Worm (Caenorhabditis elegans) whole organism, L1 larva: Measurements from ENCODE around the gene cyp-35A3.

Experiments used
- C04F5.9 ChIP-seq: sonication (generic microtip); optimal IDR thresholded peaks from 2 replicates; lab custom pipeline; 2016; ENCODE audit warnings: missing genetic modification characterization, missing compliant biosample characterization
- C16A3.4 ChIP-seq: fragments of 150-350 bp; optimal IDR thresholded peaks from 2 replicates; lab custom pipeline; 2014; ENCODE audit warnings: missing biosample characterization, missing genetic modification characterization
- Y116A8C.19 ChIP-seq: sonication (generic microtip); optimal IDR thresholded peaks from 2 replicates; lab custom pipeline; 2016; ENCODE audit warnings: missing compliant biosample characterization, missing genetic modification characterization, borderline replicate concordance
- aha-1 ChIP-seq: fragments of 150-350 bp; optimal IDR thresholded peaks from 2 replicates; lab custom pipeline; 2014; ENCODE audit warnings: missing biosample characterization, missing genetic modification characterization
- blmp-1 ChIP-seq: fragments of 150-350 bp; optimal IDR thresholded peaks from 2 replicates; lab custom pipeline; 2014; ENCODE audit warnings: missing biosample characterization, missing genetic modification characterization
- ceh-8 ChIP-seq: fragments of 200-800 bp; sonication (Bioruptor generic); optimal IDR thresholded peaks from 2 replicates; lab custom pipeline; 2018; ENCODE audit warnings: mild to moderate bottlenecking, missing genetic modification characterization, moderate library complexity, missing compliant biosample characterization
- ces-1 ChIP-seq: fragments of 150-350 bp; optimal IDR thresholded peaks from 2 replicates; lab custom pipeline; 2014; ENCODE audit warnings: missing biosample characterization, missing genetic modification reagents, missing genetic modification characterization
- efl-1 ChIP-seq, 4 experiments: fragments of 150-350 bp; optimal IDR thresholded peaks in 3 of 4; peaks in 1 of 4; 1 replicate in 1 of 4; 2 replicates in 3 of 4; lab custom pipeline; 2014; ENCODE audit warnings: missing biosample characterization in 2 of 4, missing genetic modification characterization in 2 of 4, missing genetic modification reagents in 2 of 4
- egl-27 ChIP-seq, 2 experiments: fragments of 150-350 bp in 1 of 2; sonication (generic microtip); optimal IDR thresholded peaks; 3 replicates each; lab custom pipeline; 2017 to 2018; ENCODE audit warnings: missing biosample characterization in 2 of 2, missing genetic modification characterization in 2 of 2, missing genetic modification reagents in 2 of 2
- elt-2 ChIP-seq: sonication (generic microtip); optimal IDR thresholded peaks from 2 replicates; lab custom pipeline; 2016; ENCODE audit warnings: missing genetic modification characterization, mild to moderate bottlenecking, inconsistent platforms, missing compliant biosample characterization, missing genetic modification reagents
- ets-5 ChIP-seq: fragments of 200-800 bp; sonication (Bioruptor generic); IDR thresholded peaks from 2 replicates; pipeline ENCODE4 v1.3.6; 2022; ENCODE audit warnings: missing genetic modification characterization, missing compliant biosample characterization
- fkh-4 ChIP-seq: sonication (generic microtip); optimal IDR thresholded peaks from 2 replicates; lab custom pipeline; 2016; ENCODE audit warnings: missing compliant biosample characterization, missing genetic modification characterization, borderline replicate concordance
- fkh-8 ChIP-seq: sonication (generic microtip); optimal IDR thresholded peaks from 2 replicates; lab custom pipeline; 2016; ENCODE audit warnings: mild to moderate bottlenecking, missing genetic modification characterization, missing compliant biosample characterization
- hpl-2 ChIP-seq: fragments of 150-350 bp; optimal IDR thresholded peaks from 2 replicates; lab custom pipeline; 2014; ENCODE audit warnings: missing biosample characterization, missing genetic modification reagents, missing genetic modification characterization
- jun-1 ChIP-seq: fragments of 150-350 bp; optimal IDR thresholded peaks from 2 replicates; lab custom pipeline; 2014; ENCODE audit warnings: missing biosample characterization, missing genetic modification reagents, missing genetic modification characterization
- lin-39 ChIP-seq: fragments of 150-350 bp; optimal IDR thresholded peaks from 2 replicates; lab custom pipeline; 2014; ENCODE audit warnings: missing biosample characterization, missing genetic modification reagents, missing genetic modification characterization
- lir-3 ChIP-seq: sonication (generic microtip); optimal IDR thresholded peaks from 2 replicates; lab custom pipeline; 2016; ENCODE audit warnings: mild to moderate bottlenecking, missing genetic modification characterization, moderate library complexity, missing compliant biosample characterization; ENCODE audit not compliant: poor library complexity
- mab-9 ChIP-seq: fragments of 200-800 bp; sonication (Bioruptor generic); IDR thresholded peaks from 2 replicates; pipeline ENCODE4 v1.3.6; 2022; ENCODE audit warnings: missing genetic modification reagents, missing genetic modification characterization, missing compliant biosample characterization
- mdl-1 ChIP-seq, 2 experiments: fragments of 150-350 bp; optimal IDR thresholded peaks; 2 replicates each; lab custom pipeline; 2014 to 2017; ENCODE audit warnings: missing biosample characterization in 2 of 2, missing genetic modification characterization in 2 of 2, inconsistent platforms in 1 of 2
- mep-1 ChIP-seq: fragments of 150-350 bp; optimal IDR thresholded peaks from 2 replicates; lab custom pipeline; 2014; ENCODE audit warnings: missing biosample characterization, missing genetic modification characterization
- nhr-19 ChIP-seq: fragments of 200-800 bp; sonication (Bioruptor generic); conservative IDR thresholded peaks from 2 replicates; pipeline ENCODE4 v1.3.6; 2022; ENCODE audit warnings: missing genetic modification characterization, missing compliant biosample characterization
- nhr-20 ChIP-seq: sonication (generic microtip); optimal IDR thresholded peaks from 2 replicates; lab custom pipeline; 2016; ENCODE audit warnings: mild to moderate bottlenecking, missing genetic modification characterization, missing compliant biosample characterization
- nhr-47 ChIP-seq: sonication (generic microtip); optimal IDR thresholded peaks from 2 replicates; lab custom pipeline; 2016; ENCODE audit warnings: mild to moderate bottlenecking, missing genetic modification characterization, moderate library complexity, missing compliant biosample characterization
- nhr-77 ChIP-seq: fragments of 150-350 bp; optimal IDR thresholded peaks from 2 replicates; lab custom pipeline; 2014; ENCODE audit warnings: missing biosample characterization, missing genetic modification characterization
- nhr-90 ChIP-seq: sonication (generic microtip); optimal IDR thresholded peaks from 2 replicates; lab custom pipeline; 2016; ENCODE audit warnings: mild to moderate bottlenecking, missing genetic modification characterization, missing compliant biosample characterization; ENCODE audit not compliant: poor library complexity
- skn-1 ChIP-seq: fragments of 150-350 bp; optimal IDR thresholded peaks from 2 replicates; lab custom pipeline; 2014; ENCODE audit warnings: missing biosample characterization, missing genetic modification characterization
- snpc-4 ChIP-seq: fragments of 150-350 bp; optimal IDR thresholded peaks from 2 replicates; lab custom pipeline; 2014; ENCODE audit warnings: missing biosample characterization, missing genetic modification characterization
- sox-4 ChIP-seq: sonication (generic microtip); optimal IDR thresholded peaks from 2 replicates; lab custom pipeline; 2016; ENCODE audit warnings: missing genetic modification characterization, missing compliant biosample characterization
- sptf-1 ChIP-seq: fragments of 150-350 bp; optimal IDR thresholded peaks from 2 replicates; lab custom pipeline; 2014; ENCODE audit warnings: missing biosample characterization, missing genetic modification characterization
- tbx-2 ChIP-seq: sonication (generic microtip); optimal IDR thresholded peaks from 2 replicates; lab custom pipeline; 2016; ENCODE audit warnings: missing genetic modification characterization, missing compliant biosample characterization
- unc-30 ChIP-seq: sonication (generic microtip); optimal IDR thresholded peaks from 2 replicates; lab custom pipeline; 2017; ENCODE audit warnings: missing biosample characterization, missing genetic modification characterization
- unc-62 ChIP-seq: fragments of 150-350 bp; optimal IDR thresholded peaks from 2 replicates; lab custom pipeline; 2014; ENCODE audit warnings: missing biosample characterization, missing genetic modification reagents, missing genetic modification characterization
- xbp-1 ChIP-seq: sonication (generic microtip); optimal IDR thresholded peaks from 2 replicates; lab custom pipeline; 2016; ENCODE audit warnings: missing genetic modification characterization, missing compliant biosample characterization
- zip-4 ChIP-seq: fragments of 200-800 bp; sonication (Bioruptor generic); optimal IDR thresholded peaks from 2 replicates; lab custom pipeline; 2018; ENCODE audit warnings: mild to moderate bottlenecking, missing genetic modification characterization, moderate library complexity, missing compliant biosample characterization
- ztf-4 ChIP-seq: fragments of 150-350 bp; optimal IDR thresholded peaks from 2 replicates; lab custom pipeline; 2014; ENCODE audit warnings: missing biosample characterization, missing genetic modification characterization

The cyp-35A3 gene

ce11 chrV:4007927-4008326 is 14.5 kb upstream of the cyp-35A3 start, which contains the start of gene srh-7:
TSS of gene srh-7 (plus strand) at chrV:4008227.
- TF ChIP-seq sox-4 (tag; lab: Kevin White, UChicago) (no peak), nhr-90 (tag; lab: Kevin White, UChicago) (no peak), nhr-19 (GFP tag; lab: Robert Waterston, UW) (no peak), C16A3.4 (tag; lab: Kevin White, UChicago) (no peak), C04F5.9 (tag; lab: Kevin White, UChicago) (no peak), ets-5 (GFP tag; lab: Robert Waterston, UW) (no peak), mab-9 (GFP tag; lab: Robert Waterston, UW) (no peak), blmp-1 (tag; lab: Kevin White, UChicago) (no peak), efl-1 (optimal IDR thresholded peaks at IDR 0.05; lab: Kevin White, UChicago) (no peak), efl-1 (GFP tag; optimal IDR thresholded peaks at IDR 0.05 in 1 of 2; lab: Kevin White, UChicago) (no peak), sptf-1 (tag; lab: Kevin White, UChicago) (no peak), fkh-8 (tag; lab: Kevin White, UChicago) (no peak), skn-1 (tag; lab: Kevin White, UChicago) (no peak), egl-27 (tag; optimal IDR thresholded peaks at IDR 0.05; lab: Kevin White, UChicago) (no peak), ceh-8 (GFP tag; lab: Kevin White, UChicago) (no peak), ces-1 (GFP tag; lab: Kevin White, UChicago) (no peak), nhr-77 (no peak), hpl-2 (GFP tag; lab: Kevin White, UChicago) (no peak), tbx-2 (no peak), mdl-1 (tag; optimal IDR thresholded peaks at IDR 0.05; lab: Kevin White, UChicago) (no peak), jun-1 (tag; lab: Kevin White, UChicago) (no peak)

ce11 chrV:4010170-4010569 is 12.2 kb upstream of the cyp-35A3 start, which contains the start of gene srh-4:
TSS of gene srh-4 (plus strand) at chrV:4010470.
- TF ChIP-seq C16A3.4 (tag; lab: Kevin White, UChicago), result no peak
- TF ChIP-seq aha-1 (tag; lab: Kevin White, UChicago), result no peak
- no peak for TF ChIP-seq xbp-1 (tag; lab: Kevin White, UChicago)
- TF ChIP-seq hpl-2 (GFP tag; lab: Kevin White, UChicago), result no peak
- TF ChIP-seq blmp-1 (tag; lab: Kevin White, UChicago), result no peak
- no peak for TF ChIP-seq unc-62 (GFP tag; lab: Kevin White, UChicago)
- TF ChIP-seq unc-30, result no peak
- no peak for TF ChIP-seq fkh-4 (tag; lab: Kevin White, UChicago)
- TF ChIP-seq ztf-4 (tag; lab: Kevin White, UChicago), result no peak
- TF ChIP-seq nhr-20 (tag; lab: Kevin White, UChicago), result no peak
- TF ChIP-seq mep-1 (tag; lab: Kevin White, UChicago), result no peak
- TF ChIP-seq, all 84 proteins: peak for 0

ce11 chrV:4016780-4017179 is 5.6 kb upstream of the cyp-35A3 start, which contains the start of gene srw-89:
TSS of gene srw-89 (plus strand) at chrV:4017080.
- TF ChIP-seq ztf-4 (tag; lab: Kevin White, UChicago), result no peak
- no peak for TF ChIP-seq fkh-4 (tag; lab: Kevin White, UChicago)
- TF ChIP-seq nhr-19 (GFP tag; lab: Robert Waterston, UW), result no peak
- TF ChIP-seq, all 84 proteins: peak for 0

- TF ChIP-seq elt-2 (tag; lab: Kevin White, UChicago) (no peak), lin-39 (tag; lab: Kevin White, UChicago) (no peak), snpc-4 (tag; lab: Kevin White, UChicago) (no peak), efl-1 (optimal IDR thresholded peaks at IDR 0.05; lab: Kevin White, UChicago) (no peak), efl-1 (GFP tag; optimal IDR thresholded peaks at IDR 0.05 in 1 of 2; lab: Kevin White, UChicago) (peak in 1 of 2 experiments; percentile 62)
Observed at ce11 chrV:4018591-4018990, 3.8 kb upstream of the cyp-35A3 start.

ce11 chrV:4019188-4019587 is 3.2 kb upstream of the cyp-35A3 start, which contains the start of gene K09D9.3:
TSS of gene K09D9.3 (plus strand) at chrV:4019488.
- TF ChIP-seq nhr-47 (tag; lab: Kevin White, UChicago) (no peak), elt-2 (tag; lab: Kevin White, UChicago) (no peak), egl-27 (tag; optimal IDR thresholded peaks at IDR 0.05; lab: Kevin White, UChicago) (no peak), lir-3 (tag; lab: Kevin White, UChicago) (no peak), aha-1 (tag; lab: Kevin White, UChicago) (no peak), zip-4 (GFP tag; lab: Kevin White, UChicago) (no peak), Y116A8C.19 (tag; lab: Kevin White, UChicago) (no peak), sox-4 (tag; lab: Kevin White, UChicago) (no peak)
